Fruit fly (Drosophila melanogaster) whole organism, embryonic: ENCODE measurements around the gene Hem.

Source experiments
- CG10147 ChIP-seq: fragments of 200-800 bp; sonication (Bioruptor generic); optimal IDR thresholded peaks from 2 replicates; lab custom pipeline; 2019; ENCODE audit warnings: missing biosample characterization, mild to moderate bottlenecking, missing genetic modification characterization, moderate library complexity
- CG10543 ChIP-seq: fragments of 200-800 bp; sonication (Bioruptor generic); optimal IDR thresholded peaks from 3 replicates; lab custom pipeline; 2017; ENCODE audit warnings: missing biosample characterization, mild to moderate bottlenecking, missing genetic modification characterization, moderate library complexity
- CG11093 ChIP-seq: fragments of 200-800 bp; sonication (Bioruptor generic); IDR thresholded peaks from 3 replicates; pipeline ENCODE4 v1.3.6; 2022; ENCODE audit warnings: missing biosample characterization, missing genetic modification characterization
- CG16815 ChIP-seq: fragments of 200-800 bp; sonication (Bioruptor generic); optimal IDR thresholded peaks from 3 replicates; lab custom pipeline; 2017; ENCODE audit warnings: missing biosample characterization, mild to moderate bottlenecking, missing genetic modification characterization
- CG17328 ChIP-seq: fragments of 200-800 bp; sonication (Bioruptor generic); IDR thresholded peaks from 2 replicates; pipeline ENCODE4 v1.3.6; 2022; ENCODE audit warnings: missing biosample characterization, missing genetic modification characterization
- CG32532 ChIP-seq: fragments of 200-800 bp; sonication (Bioruptor generic); IDR thresholded peaks from 2 replicates; pipeline ENCODE4 v1.3.6; 2022; ENCODE audit warnings: missing biosample characterization, missing genetic modification characterization
- CG32767 ChIP-seq: fragments of 200-800 bp; sonication (Bioruptor generic); IDR thresholded peaks from 2 replicates; pipeline ENCODE4 v1.3.6; 2022; ENCODE audit warnings: missing biosample characterization, missing genetic modification characterization
- CG4282 ChIP-seq: fragments of 200-800 bp; sonication (Bioruptor generic); optimal IDR thresholded peaks from 2 replicates; lab custom pipeline; 2016; ENCODE audit warnings: missing biosample characterization, missing genetic modification characterization
- CG4360 ChIP-seq: fragments of 200-800 bp; sonication (Bioruptor generic); IDR thresholded peaks from 2 replicates; pipeline ENCODE4 v1.3.6; 2022; ENCODE audit warnings: missing biosample characterization, missing genetic modification characterization
- CG4730 ChIP-seq: fragments of 200-800 bp; sonication (Bioruptor generic); IDR thresholded peaks from 2 replicates; pipeline ENCODE4 v1.3.6; 2022; ENCODE audit warnings: missing biosample characterization, missing genetic modification characterization
- CG6254 ChIP-seq: fragments of 200-800 bp; sonication (Bioruptor generic); optimal IDR thresholded peaks from 3 replicates; lab custom pipeline; 2017; ENCODE audit warnings: mild to moderate bottlenecking, missing biosample characterization, missing genetic modification reagents, missing genetic modification characterization
- CG7372 ChIP-seq: fragments of 200-800 bp; sonication (Bioruptor generic); IDR thresholded peaks from 2 replicates; pipeline ENCODE4 v1.3.6; 2022; ENCODE audit warnings: missing biosample characterization, missing genetic modification characterization
- CG8359 ChIP-seq: fragments of 200-800 bp; sonication (Bioruptor generic); optimal IDR thresholded peaks from 2 replicates; lab custom pipeline; 2017; ENCODE audit warnings: missing biosample characterization, mild to moderate bottlenecking, missing genetic modification characterization, borderline replicate concordance
- CG8944 ChIP-seq: fragments of 200-800 bp; sonication (Bioruptor generic); optimal IDR thresholded peaks from 3 replicates; lab custom pipeline; 2016; ENCODE audit warnings: missing biosample characterization, missing genetic modification characterization
- CG9437 ChIP-seq: fragments of 200-800 bp; sonication (Bioruptor generic); optimal IDR thresholded peaks from 2 replicates; lab custom pipeline; 2018; ENCODE audit warnings: missing biosample characterization, mild to moderate bottlenecking, missing genetic modification characterization
- CG9609 ChIP-seq: fragments of 200-800 bp; sonication (Bioruptor generic); optimal IDR thresholded peaks from 3 replicates; lab custom pipeline; 2016; ENCODE audit warnings: missing biosample characterization, missing genetic modification characterization
- CHES-1-like ChIP-seq: fragments of 200-800 bp; sonication (Bioruptor generic); optimal IDR thresholded peaks from 2 replicates; lab custom pipeline; 2016; ENCODE audit warnings: missing biosample characterization, missing genetic modification characterization
- Chrac-16 ChIP-seq: fragments of 200-800 bp; sonication (Bioruptor generic); optimal IDR thresholded peaks from 3 replicates; lab custom pipeline; 2016; ENCODE audit warnings: missing biosample characterization, missing genetic modification characterization
- Eip74EF ChIP-seq, 2 experiments: fragments of 200-800 bp in 1 of 2; fragments of >200 bp in 1 of 2; sonication (Bioruptor generic) in 1 of 2; optimal IDR thresholded peaks; 2 replicates each; lab custom pipeline; 2017 to 2019; ENCODE audit warnings: missing biosample characterization in 2 of 2, missing genetic modification characterization in 2 of 2, mild to moderate bottlenecking in 1 of 2, moderate library complexity in 1 of 2
- Ets97D ChIP-seq: fragments of 200-800 bp; sonication (Bioruptor generic); optimal IDR thresholded peaks from 3 replicates; lab custom pipeline; 2016; ENCODE audit warnings: missing biosample characterization, missing genetic modification characterization
- Gug ChIP-seq: fragments of 200-800 bp; sonication (Bioruptor generic); IDR thresholded peaks from 4 replicates; pipeline ENCODE4 v1.3.6; 2022; ENCODE audit warnings: missing biosample characterization, missing genetic modification characterization
- H2.0 ChIP-seq: fragments of 200-800 bp; sonication (Bioruptor generic); IDR thresholded peaks from 2 replicates; pipeline ENCODE4 v1.3.6; 2022; ENCODE audit warnings: missing biosample characterization, missing genetic modification characterization
- Hr39 ChIP-seq: fragments of >200 bp; optimal IDR thresholded peaks from 2 replicates; lab custom pipeline; 2017
- Hsf ChIP-seq: fragments of 200-800 bp; sonication (Bioruptor generic); optimal IDR thresholded peaks from 3 replicates; lab custom pipeline; 2016; ENCODE audit warnings: missing biosample characterization, missing genetic modification characterization
- Mad ChIP-seq: fragments of 200-800 bp; sonication (Bioruptor generic); optimal IDR thresholded peaks from 2 replicates; lab custom pipeline; 2016; ENCODE audit warnings: missing biosample characterization, missing genetic modification characterization
- Max ChIP-seq: fragments of 200-800 bp; sonication (Bioruptor generic); optimal IDR thresholded peaks from 2 replicates; lab custom pipeline; 2016; ENCODE audit warnings: missing biosample characterization, mild to moderate bottlenecking, missing genetic modification characterization
- NC2β ChIP-seq: fragments of 200-800 bp; sonication (Bioruptor generic); optimal IDR thresholded peaks from 2 replicates; lab custom pipeline; 2016; ENCODE audit warnings: missing biosample characterization, missing genetic modification characterization
- Optix ChIP-seq: fragments of 200-800 bp; sonication (Bioruptor generic); IDR thresholded peaks from 3 replicates; pipeline ENCODE4 v1.3.6; 2022; ENCODE audit warnings: missing biosample characterization, missing genetic modification characterization
- Ptx1 ChIP-seq: fragments of 200-800 bp; sonication (Bioruptor generic); IDR thresholded peaks from 2 replicates; pipeline ENCODE4 v1.3.6; 2022; ENCODE audit warnings: missing biosample characterization, missing genetic modification characterization
- Rx ChIP-seq: fragments of 200-800 bp; sonication (Bioruptor generic); IDR thresholded peaks from 2 replicates; pipeline ENCODE4 v1.3.6; 2022; ENCODE audit warnings: missing biosample characterization, missing genetic modification characterization
- ase ChIP-seq: fragments of 200-800 bp; sonication (Bioruptor generic); IDR thresholded peaks from 3 replicates; pipeline ENCODE4 v1.3.6; 2022; ENCODE audit warnings: missing biosample characterization, missing genetic modification characterization
- az2 ChIP-seq: fragments of 200-800 bp; sonication (Bioruptor generic); optimal IDR thresholded peaks from 3 replicates; lab custom pipeline; 2016; ENCODE audit warnings: missing biosample characterization, missing genetic modification characterization
- bsh ChIP-seq, 2 experiments: fragments of 200-800 bp; sonication (Bioruptor generic); optimal IDR thresholded peaks; 2 replicates each; lab custom pipeline; 2017 to 2018; ENCODE audit warnings: mild to moderate bottlenecking in 2 of 2, missing biosample characterization in 2 of 2, missing genetic modification characterization in 2 of 2, moderate library complexity in 1 of 2
- cas ChIP-seq: fragments of 200-800 bp; sonication (Bioruptor generic); IDR thresholded peaks from 2 replicates; pipeline ENCODE4 v1.3.6; 2022; ENCODE audit warnings: missing biosample characterization, missing genetic modification characterization
- croc ChIP-seq: fragments of 200-800 bp; sonication (Bioruptor generic); conservative IDR thresholded peaks from 3 replicates; pipeline ENCODE4 v1.3.6; 2022; ENCODE audit warnings: missing biosample characterization, missing genetic modification characterization
- dimm ChIP-seq: fragments of 200-800 bp; sonication (Bioruptor generic); IDR thresholded peaks from 2 replicates; pipeline ENCODE4 v1.3.6; 2022; ENCODE audit warnings: missing biosample characterization, missing genetic modification characterization
- ems ChIP-seq: fragments of 200-800 bp; sonication (Bioruptor generic); optimal IDR thresholded peaks from 3 replicates; lab custom pipeline; 2016; ENCODE audit warnings: missing biosample characterization, missing genetic modification characterization
- ewg ChIP-seq: fragments of 200-800 bp; sonication (Bioruptor generic); optimal IDR thresholded peaks from 3 replicates; lab custom pipeline; 2017; ENCODE audit warnings: mild to moderate bottlenecking, missing biosample characterization, missing genetic modification reagents, missing genetic modification characterization
- gsb ChIP-seq: fragments of 200-800 bp; sonication (Bioruptor generic); IDR thresholded peaks from 2 replicates; pipeline ENCODE4 v1.3.6; 2022; ENCODE audit warnings: missing biosample characterization, missing genetic modification characterization
- lov ChIP-seq, 2 experiments: fragments of 200-800 bp in 1 of 2; fragments of >200 bp in 1 of 2; sonication (Bioruptor generic) in 1 of 2; IDR thresholded peaks in 1 of 2; optimal IDR thresholded peaks in 1 of 2; 2 replicates in 1 of 2; 3 replicates in 1 of 2; pipeline versions ENCODE4 v1.3.6 to Lab custom; 2017 to 2022; ENCODE audit warnings: missing biosample characterization in 1 of 2, missing genetic modification characterization in 1 of 2
- mam ChIP-seq: fragments of 200-800 bp; sonication (Bioruptor generic); optimal IDR thresholded peaks from 3 replicates; lab custom pipeline; 2016; ENCODE audit warnings: missing biosample characterization, missing genetic modification characterization
- nmo ChIP-seq: fragments of 200-800 bp; sonication (Bioruptor generic); optimal IDR thresholded peaks from 2 replicates; lab custom pipeline; 2018; ENCODE audit warnings: missing biosample characterization, mild to moderate bottlenecking, missing genetic modification characterization, moderate library complexity
- pum ChIP-seq: fragments of 200-800 bp; sonication (Bioruptor generic); optimal IDR thresholded peaks from 2 replicates; lab custom pipeline; 2016; ENCODE audit warnings: missing biosample characterization, missing genetic modification characterization
- sens-2 ChIP-seq: fragments of 200-800 bp; sonication (Bioruptor generic); IDR thresholded peaks from 2 replicates; pipeline ENCODE4 v1.3.6; 2022; ENCODE audit warnings: missing biosample characterization, missing genetic modification characterization
- sisA ChIP-seq: fragments of 200-800 bp; sonication (Bioruptor generic); IDR thresholded peaks from 2 replicates; pipeline ENCODE4 v1.3.6; 2022; ENCODE audit warnings: missing biosample characterization, missing genetic modification characterization
- sob ChIP-seq: fragments of 200-800 bp; sonication (Bioruptor generic); IDR thresholded peaks from 2 replicates; pipeline ENCODE4 v1.3.6; 2022; ENCODE audit warnings: missing biosample characterization, missing genetic modification characterization
- trh ChIP-seq: fragments of 200-800 bp; sonication (Bioruptor generic); optimal IDR thresholded peaks from 2 replicates; lab custom pipeline; 2016; ENCODE audit warnings: missing biosample characterization, missing genetic modification characterization
- ttk ChIP-seq: fragments of 200-800 bp; sonication (Bioruptor generic); IDR thresholded peaks from 2 replicates; pipeline ENCODE4 v2.1.2; 2022; ENCODE audit warnings: missing biosample characterization, missing genetic modification characterization
- unpg ChIP-seq: fragments of 200-800 bp; sonication (Bioruptor generic); optimal IDR thresholded peaks from 3 replicates; lab custom pipeline; 2018; ENCODE audit warnings: missing biosample characterization, mild to moderate bottlenecking, missing genetic modification characterization, moderate library complexity
- wdn ChIP-seq: fragments of 200-800 bp; sonication (Bioruptor generic); IDR thresholded peaks from 2 replicates; pipeline ENCODE4 v1.3.6; 2022; ENCODE audit warnings: missing biosample characterization, missing genetic modification characterization

Gene Hem

dm6 chr3L:22277186-22277585, 10.8 kb downstream of the Hem start (continued):
- TF ChIP-seq mam (GFP tag; lab: Kevin White, UChicago) (peak; percentile 31), CG7372 (GFP tag; lab: Robert Waterston, UW) (peak; percentile 51), Hsf (GFP tag; lab: Kevin White, UChicago) (peak; percentile 34), cas (GFP tag; lab: Robert Waterston, UW) (no peak), ems (no peak), Ptx1 (GFP tag; lab: Robert Waterston, UW) (peak; percentile 71), CG4282 (no peak), NC2β (no peak), ewg (GFP tag; lab: Kevin White, UChicago) (peak; percentile 14), Max (GFP tag; lab: Kevin White, UChicago) (peak; percentile 13), gsb (GFP tag; lab: Robert Waterston, UW) (0 out of 2 replicates have a peak, but pooled peaks have one; percentile 8), dimm (GFP tag; lab: Robert Waterston, UW) (peak; percentile 23; the same call in 1 of the 2 replicates), wdn (GFP tag; lab: Robert Waterston, UW) (0 out of 2 replicates have a peak, but pooled peaks have one; percentile 31), bsh (GFP tag; optimal IDR thresholded peaks at IDR 0.05; lab: Kevin White, UChicago) (peak in 1 of 2 experiments; percentile 30), unpg (GFP tag; lab: Kevin White, UChicago) (no peak), CG10147 (GFP tag; lab: Kevin White, UChicago) (no peak), Hr39 (no peak), nmo (peak; percentile 73), CG16815 (GFP tag; lab: Kevin White, UChicago) (peak; percentile 25), CG6254 (GFP tag; lab: Kevin White, UChicago) (peak; percentile 5), CG32767 (peak; percentile 34; the same call in 1 of the 2 replicates), Ets97D (peak; percentile 9), sisA (peak; percentile 48; the same call in 1 of the 2 replicates), ase (GFP tag; lab: Robert Waterston, UW) (0 out of 3 replicates have a peak, but pooled peaks have one; percentile 15), CG17328 (peak; percentile 37; the same call in 1 of the 2 replicates), CG10543 (GFP tag; lab: Kevin White, UChicago) (peak; percentile 66), pum (GFP tag; lab: Kevin White, UChicago) (peak; percentile 43), CG11093 (GFP tag; lab: Robert Waterston, UW) (peak; percentile 50; the same call in 1 of the 3 replicates), CG8359 (peak; percentile 0), Eip74EF (GFP tag; optimal IDR thresholded peaks at IDR 0.05; lab: Kevin White, UChicago) (no peak), CG4730 (GFP tag; lab: Robert Waterston, UW) (0 out of 2 replicates have a peak, but pooled peaks have one; percentile 39), Mad (GFP tag; lab: Kevin White, UChicago) (peak; percentile 12), CG9609 (GFP tag; lab: Kevin White, UChicago) (peak; percentile 14), Rx (0 out of 2 replicates have a peak, but pooled peaks have one; percentile 34), CHES-1-like (peak; percentile 5), Gug (peak; percentile 70; the same call in 2 of the 4 replicates), CG9437 (GFP tag; lab: Kevin White, UChicago) (peak; percentile 11), Chrac-16 (GFP tag; lab: Kevin White, UChicago) (peak; percentile 29), sob (GFP tag; lab: Robert Waterston, UW) (peak; percentile 63), croc (GFP tag; lab: Robert Waterston, UW) (peak; percentile 45; the same call in 1 of the 3 replicates), Optix (peak; percentile 43; the same call in 1 of the 3 replicates), az2 (GFP tag; lab: Kevin White, UChicago) (peak; percentile 23), CG32532 (peak; percentile 54; the same call in 1 of the 2 replicates), trh (peak; percentile 6), H2.0 (GFP tag; lab: Robert Waterston, UW) (peak; percentile 30; the same call in 1 of the 2 replicates), CG4360 (GFP tag; lab: Robert Waterston, UW) (no peak), CG8944 (GFP tag; lab: Kevin White, UChicago) (no peak), ttk (GFP tag; lab: Robert Waterston, UW) (no peak), sens-2 (peak; percentile 26; the same call in 1 of the 2 replicates), lov (optimal IDR thresholded peaks at IDR 0.05; lab: Kevin White, UChicago) (no peak), lov (GFP tag; IDR thresholded peaks at IDR 0.05; lab: Robert Waterston, UW) (no peak)
